Worm (Caenorhabditis elegans) whole organism, young adult: ENCODE data around the gene npp-21.

Source experiments
- ekl-4 ChIP-seq: fragments of 200-800 bp; sonication (Bioruptor generic); IDR thresholded peaks from 2 replicates; pipeline ENCODE4 v1.3.6; 2022; ENCODE audit warnings: missing genetic modification reagents, missing genetic modification characterization, missing compliant biosample characterization
- gei-17 ChIP-seq: fragments of 200-800 bp; sonication (Bioruptor generic); optimal IDR thresholded peaks from 2 replicates; lab custom pipeline; 2018; ENCODE audit warnings: mild to moderate bottlenecking, missing genetic modification characterization, missing compliant biosample characterization
- nhr-120 ChIP-seq: fragments of 200-800 bp; sonication (Bioruptor generic); IDR thresholded peaks from 2 replicates; pipeline ENCODE4 v1.3.6; 2022; ENCODE audit warnings: missing genetic modification characterization, missing compliant biosample characterization

ce11 chrII:7588295-7588694 lies 11.2 kb upstream of the npp-21 start:
- TF ChIP-seq ekl-4 (GFP tag; lab: Robert Waterston, UW) (no peak), nhr-120 (no peak), gei-17 (GFP tag; lab: Kevin White, UChicago) (no peak)
